Fruit fly (Drosophila melanogaster): Measurements from ENCODE around the gene Or2a.

The Or2a gene

DNA sequence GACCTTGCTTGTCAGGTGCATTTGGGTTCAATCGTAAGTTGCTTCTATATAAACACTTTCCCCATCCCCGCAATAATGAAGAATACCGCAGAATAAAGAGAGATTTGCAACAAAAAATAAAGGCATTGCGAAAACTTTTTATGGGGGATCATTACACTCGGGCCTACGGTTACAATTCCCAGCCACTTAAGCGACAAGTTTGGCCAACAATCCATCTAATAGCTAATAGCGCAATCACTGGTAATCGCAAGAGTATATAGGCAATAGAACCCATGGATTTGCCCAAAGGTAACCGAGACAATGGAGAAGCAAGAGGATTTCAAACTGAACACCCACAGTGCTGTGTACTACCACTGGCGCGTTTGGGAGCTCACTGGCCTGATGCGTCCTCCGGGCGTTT, at the start of gene Or2a:
Or2a (plus strand) TSS at position 301 of the 400 bp plus-strand sequence.
- TF ChIP-seq CG34406 (GFP tag; optimal IDR thresholded peaks at IDR 0.05) = no peak
- TF ChIP-seq Hr4 (GFP tag; optimal IDR thresholded peaks at IDR 0.05) = no peak
- no peak for TF ChIP-seq CG4318 (GFP tag; optimal IDR thresholded peaks at IDR 0.05)
- TF ChIP-seq CG6163 (GFP tag; IDR thresholded peaks at IDR 0.05) = no peak

DNA sequence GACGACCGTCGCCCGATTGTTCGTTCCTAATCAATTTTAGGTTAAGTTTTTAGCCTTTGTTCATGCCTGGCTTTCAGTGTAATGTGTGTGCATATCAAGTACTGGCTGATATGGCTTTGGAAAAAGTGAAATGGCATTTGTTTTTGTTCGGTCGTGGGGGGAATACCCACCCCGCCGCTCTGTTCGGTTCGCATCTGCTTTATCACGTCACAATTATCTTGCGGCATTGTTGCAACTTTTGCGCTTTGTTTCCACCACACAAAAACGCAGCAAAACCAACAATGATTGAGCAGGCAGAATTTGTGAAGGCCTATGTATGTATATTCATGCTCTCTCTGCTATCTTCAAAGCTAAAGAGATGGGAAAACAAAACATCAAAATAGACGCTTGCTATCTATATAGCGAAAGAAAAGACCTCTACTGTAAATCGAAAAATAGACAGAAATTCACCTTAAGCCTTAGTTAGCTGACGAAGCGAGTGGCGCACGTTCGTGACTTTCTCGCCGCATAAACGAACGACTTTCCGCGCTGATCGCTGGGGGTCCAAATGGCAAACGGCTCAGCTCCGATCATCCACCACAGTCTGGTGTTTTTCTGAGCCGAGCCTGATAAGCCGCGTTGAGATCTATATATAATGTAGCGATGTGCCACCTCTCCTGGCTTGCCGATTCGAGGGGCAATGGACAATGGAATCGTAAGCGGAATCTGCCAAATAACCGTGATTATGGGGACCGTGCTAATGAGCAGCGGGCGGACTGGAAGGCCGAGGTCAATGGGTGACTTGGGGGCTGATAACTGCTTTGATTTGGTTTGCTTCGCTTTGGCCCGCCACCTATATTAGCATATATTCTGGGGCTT, 48.4 kb upstream of the Or2a start:
- no peak for TF ChIP-seq fd85E (GFP tag; optimal IDR thresholded peaks at IDR 0.05)
- no peak for TF ChIP-seq Hr39 (GFP tag; optimal IDR thresholded peaks at IDR 0.05)
- TF ChIP-seq Eip78C (GFP tag) = peak; percentile 67
- TF ChIP-seq salr (GFP tag; optimal IDR thresholded peaks at IDR 0.05) = no peak
- no peak for TF ChIP-seq ss (GFP tag; optimal IDR thresholded peaks at IDR 0.05)
- TF ChIP-seq CG6808 (GFP tag; optimal IDR thresholded peaks at IDR 0.05) = no peak
- peak; percentile 54 for TF ChIP-seq Eip93F (GFP tag; optimal IDR thresholded peaks at IDR 0.05)
- TF ChIP-seq topi (GFP tag; optimal IDR thresholded peaks at IDR 0.05) = peak; percentile 22
- TF ChIP-seq CG10631 (GFP tag; optimal IDR thresholded peaks at IDR 0.05) = no peak
- TF ChIP-seq CG3919 (GFP tag; optimal IDR thresholded peaks at IDR 0.05) = no peak
- peak; percentile 3 for TF ChIP-seq CG31627 (GFP tag; optimal IDR thresholded peaks at IDR 0.05)
- TF ChIP-seq fd59A (GFP tag; optimal IDR thresholded peaks at IDR 0.05) = no peak
- peak; percentile 98 for TF ChIP-seq svp (GFP tag)
- TF ChIP-seq esn (GFP tag; optimal IDR thresholded peaks at IDR 0.05) = peak; percentile 28
- TF ChIP-seq vri (GFP tag; optimal IDR thresholded peaks at IDR 0.05) = peak; percentile 80
- TF ChIP-seq Sox14 (GFP tag; optimal IDR thresholded peaks at IDR 0.05) = peak; percentile 68
- TF ChIP-seq Eip75B (GFP tag; optimal IDR thresholded peaks at IDR 0.05) = no peak

DNA sequence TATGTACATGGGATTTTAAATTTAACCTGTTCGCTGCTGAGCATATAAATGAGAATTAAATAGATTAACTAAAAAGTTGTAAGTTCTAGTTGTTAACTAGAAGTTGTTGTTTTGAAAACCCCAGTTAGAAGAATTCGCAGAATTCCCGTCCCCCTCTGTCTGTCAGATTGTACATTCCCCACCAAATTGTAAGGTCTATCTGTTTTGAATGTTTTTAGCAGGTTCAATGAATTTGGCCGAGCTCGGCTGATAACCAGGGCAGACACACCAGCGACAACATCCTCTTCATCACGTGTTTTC, 47.8 kb upstream of the Or2a start:
- TF ChIP-seq Eip78C (GFP tag) = no peak
- TF ChIP-seq Gug (GFP tag; IDR thresholded peaks at IDR 0.05) = no peak
- TF ChIP-seq CG8632 (GFP tag; optimal IDR thresholded peaks at IDR 0.05) = no peak
- TF ChIP-seq svp (GFP tag) = peak; percentile 80
- no peak for TF ChIP-seq Smox (GFP tag; optimal IDR thresholded peaks at IDR 0.05)
- TF ChIP-seq CG9139 (GFP tag; optimal IDR thresholded peaks at IDR 0.05) = no peak
- TF ChIP-seq CG32006 (GFP tag; optimal IDR thresholded peaks at IDR 0.05) = no peak
- TF ChIP-seq Met (GFP tag; optimal IDR thresholded peaks at IDR 0.05) = no peak

DNA sequence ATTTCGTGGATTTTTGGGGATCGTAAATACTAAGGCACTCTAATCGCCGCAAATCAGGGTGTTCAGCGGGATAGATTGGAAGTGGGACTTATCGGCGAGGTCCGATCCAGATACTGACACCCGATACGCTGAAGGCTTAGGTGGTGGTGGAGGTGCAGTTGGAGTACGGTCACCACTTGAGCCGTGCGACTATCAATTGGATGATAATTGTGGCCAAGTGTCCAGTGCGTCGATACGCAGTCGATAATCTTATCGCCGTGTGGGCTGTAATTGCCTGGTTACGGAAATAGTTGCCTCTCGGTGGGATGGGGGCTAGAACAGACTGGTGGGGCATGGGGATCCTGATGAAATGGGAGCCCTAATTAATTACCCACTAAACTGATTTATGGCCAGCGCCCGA, 46.7 kb upstream of the Or2a start:
- no peak for TF ChIP-seq dsx (GFP tag; optimal IDR thresholded peaks at IDR 0.05; ENCODE audit: poor library complexity, severe bottlenecking)
- peak; percentile 49 for TF ChIP-seq svp (GFP tag)

DNA sequence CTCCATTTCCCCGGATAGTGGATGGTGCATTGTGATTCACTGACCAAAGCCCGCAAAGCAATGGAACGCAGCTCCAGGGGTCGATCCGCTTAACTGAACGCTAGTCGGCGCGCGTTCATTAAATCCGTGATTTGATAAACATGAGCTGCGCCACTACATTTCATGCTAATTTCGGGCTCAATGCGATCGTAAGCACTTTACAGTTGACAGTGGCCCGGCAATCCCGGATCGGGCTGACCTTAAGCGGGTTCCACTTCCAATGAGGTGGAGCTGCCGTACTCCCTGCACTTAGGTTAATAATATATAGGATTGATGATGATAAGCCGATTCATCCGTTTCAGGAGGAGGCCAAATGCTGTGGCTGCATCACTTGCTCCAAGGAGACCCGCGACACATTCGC, 42.3 kb upstream of the Or2a start, which contains the start of gene FarO:
FarO (minus strand) TSS at position 101 of the 400 bp plus-strand sequence.
- no peak for TF ChIP-seq ss (GFP tag; optimal IDR thresholded peaks at IDR 0.05)
- no peak for TF ChIP-seq net (GFP tag; optimal IDR thresholded peaks at IDR 0.05)
- no peak for TF ChIP-seq CG6808 (GFP tag; optimal IDR thresholded peaks at IDR 0.05)
- TF ChIP-seq CG6163 (GFP tag; IDR thresholded peaks at IDR 0.05) = no peak

DNA sequence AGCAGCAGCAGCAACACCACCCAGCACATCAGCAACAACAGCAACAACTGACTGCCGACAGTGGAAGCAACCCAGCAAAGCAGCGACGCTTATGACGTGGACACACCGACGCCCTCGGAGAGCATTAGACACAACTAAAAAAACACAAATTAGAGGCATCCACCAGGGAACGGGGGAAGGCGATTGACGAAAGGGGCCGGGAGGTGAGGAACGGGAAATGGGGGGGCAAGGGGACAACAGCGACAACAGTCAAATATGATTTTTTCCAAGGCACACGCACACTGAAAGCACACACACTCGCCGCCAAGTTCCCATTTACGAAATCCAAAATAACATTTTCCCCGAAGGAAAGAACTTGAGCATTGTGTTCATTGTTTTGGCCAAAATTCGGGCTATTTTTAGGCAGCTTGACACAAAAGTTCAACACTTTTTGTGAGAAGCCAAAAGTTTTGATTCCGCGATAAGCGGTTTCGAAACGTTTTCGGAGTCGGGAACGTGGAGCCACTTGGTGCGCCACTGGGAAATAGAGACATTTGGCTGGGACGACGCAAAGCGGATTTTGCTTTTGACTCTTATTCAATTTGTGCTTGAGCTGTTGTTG, 37.3 kb upstream of the Or2a start:
- peak; percentile 44 for TF ChIP-seq svp (GFP tag)
- peak; percentile 49 for TF ChIP-seq CG6276 (GFP tag; optimal IDR thresholded peaks at IDR 0.05)
- TF ChIP-seq CG3919 (GFP tag; optimal IDR thresholded peaks at IDR 0.05) = no peak
- no peak for TF ChIP-seq Blimp-1 (GFP tag; optimal IDR thresholded peaks at IDR 0.05)
- no peak for TF ChIP-seq Eip75B (GFP tag; optimal IDR thresholded peaks at IDR 0.05)
- TF ChIP-seq esn (GFP tag; optimal IDR thresholded peaks at IDR 0.05) = no peak
- no peak for TF ChIP-seq CG8632 (GFP tag; optimal IDR thresholded peaks at IDR 0.05)
- no peak for TF ChIP-seq CG1621 (tag; optimal IDR thresholded peaks at IDR 0.05)
- TF ChIP-seq fd85E (GFP tag; optimal IDR thresholded peaks at IDR 0.05) = no peak
- no peak for TF ChIP-seq CG15336 (GFP tag; IDR thresholded peaks at IDR 0.05)
- peak; percentile 46 for TF ChIP-seq CG32006 (GFP tag; optimal IDR thresholded peaks at IDR 0.05)
- peak; percentile 56; the same call in 1 of the 3 replicates for TF ChIP-seq eg (GFP tag; IDR thresholded peaks at IDR 0.05)
- no peak for TF ChIP-seq CG3032 (tag; optimal IDR thresholded peaks at IDR 0.05)
- TF ChIP-seq achi (GFP tag; optimal IDR thresholded peaks at IDR 0.05) = no peak
- TF ChIP-seq salr (GFP tag; optimal IDR thresholded peaks at IDR 0.05) = no peak
- TF ChIP-seq CG8119 (GFP tag; IDR thresholded peaks at IDR 0.05) = no peak
- no peak for TF ChIP-seq Hr39 (GFP tag; optimal IDR thresholded peaks at IDR 0.05)
- no peak for TF ChIP-seq Eip93F (GFP tag; optimal IDR thresholded peaks at IDR 0.05)

All from whole organism, prepupa.